Fruit fly (Drosophila melanogaster) Kc167 (cell line): ENCODE measurements around the gene P5CDh2.

Experiments
- Myc ChIP-seq: fragments of >200 bp; optimal IDR thresholded peaks from 2 replicates; lab custom pipeline; 2017; ENCODE audit warnings: missing external identifiers
- Sin3A ChIP-seq: fragments of >200 bp; optimal IDR thresholded peaks from 2 replicates; lab custom pipeline; 2018; ENCODE audit warnings: missing external identifiers
- h ChIP-seq: fragments of >200 bp; optimal IDR thresholded peaks from 3 replicates; lab custom pipeline; 2018; ENCODE audit warnings: missing external identifiers
- insv ChIP-seq: fragments of >200 bp; optimal IDR thresholded peaks from 3 replicates; lab custom pipeline; 2018; ENCODE audit warnings: missing external identifiers
- psq ChIP-seq: fragments of >200 bp; optimal IDR thresholded peaks from 2 replicates; lab custom pipeline; 2017; ENCODE audit warnings: missing external identifiers
- ttk ChIP-seq: sonication (Bioruptor generic); optimal IDR thresholded peaks from 2 replicates; lab custom pipeline; 2017; ENCODE audit warnings: missing external identifiers

DNA sequence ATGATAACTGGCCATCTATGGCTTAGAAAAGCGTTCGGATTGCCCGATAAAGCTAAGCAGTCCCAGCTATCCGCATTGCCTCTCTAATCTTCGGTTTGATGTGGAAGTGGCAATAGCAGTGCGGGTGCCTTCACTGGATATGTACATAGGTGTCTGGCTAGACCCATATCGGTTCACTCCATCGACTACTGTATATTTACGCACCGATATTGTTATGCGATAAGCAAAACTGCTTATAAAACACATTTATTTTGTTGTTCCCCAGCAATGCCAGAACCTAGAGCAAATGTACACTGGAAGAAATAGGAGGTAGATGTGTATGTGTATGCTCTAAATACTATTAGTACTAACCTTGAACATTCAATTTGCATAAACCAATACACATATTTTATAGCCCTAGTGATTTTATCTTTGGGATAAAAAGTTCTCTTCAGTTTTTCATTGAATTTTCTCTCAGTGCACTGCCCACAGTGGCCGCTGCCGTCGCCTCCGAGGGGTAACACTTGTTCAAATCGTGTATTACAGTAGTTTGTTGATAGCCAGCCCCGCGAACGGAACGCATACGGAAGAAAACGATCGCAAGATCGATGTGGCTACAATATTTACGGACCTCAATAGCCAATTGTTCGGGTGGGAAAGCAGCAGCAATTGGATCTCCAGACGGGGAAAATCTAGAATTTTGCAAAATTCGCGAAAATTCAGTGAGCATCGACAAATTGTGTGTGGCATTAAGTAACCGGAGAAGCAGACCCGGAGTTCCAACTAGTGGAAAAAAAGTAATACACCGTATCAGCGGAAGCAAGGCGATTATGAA, 7.4 kb upstream of the P5CDh2 start, which contains the start of gene CG31431:
- TF ChIP-seq psq (lab: Kevin White, UChicago) (no peak), Sin3A (lab: Kevin White, UChicago) (no peak), h (lab: Kevin White, UChicago) (no peak), ttk (lab: Kevin White, UChicago) (no peak), insv (lab: Kevin White, UChicago) (no peak), Myc (lab: Kevin White, UChicago) (no peak)
